Worm (Caenorhabditis elegans) whole organism, L3 larva: ENCODE results near the gene F42G4.7.

ENCODE experiments used
- egl-5 ChIP-seq: fragments of 150-350 bp; optimal IDR thresholded peaks from 2 replicates; lab custom pipeline; 2017; ENCODE audit warnings: missing biosample characterization, missing genetic modification reagents, missing genetic modification characterization, inconsistent platforms
- elt-1 ChIP-seq: fragments of 150-350 bp; optimal IDR thresholded peaks from 2 replicates; lab custom pipeline; 2014; ENCODE audit warnings: missing biosample characterization, missing genetic modification characterization
- elt-2 ChIP-seq: sonication (generic microtip); optimal IDR thresholded peaks from 2 replicates; lab custom pipeline; 2016; ENCODE audit warnings: missing genetic modification reagents, mild to moderate bottlenecking, missing genetic modification characterization, missing compliant biosample characterization
- eor-1 ChIP-seq, 2 experiments: fragments of 150-350 bp; optimal IDR thresholded peaks; 2 replicates each; lab custom pipeline; 2014 to 2018; ENCODE audit warnings: missing biosample characterization in 2 of 2, missing genetic modification characterization in 2 of 2
- lin-15B ChIP-seq: fragments of 150-350 bp; optimal IDR thresholded peaks from 2 replicates; lab custom pipeline; 2014; ENCODE audit warnings: missing biosample characterization, missing genetic modification characterization
- mdl-1 ChIP-seq: fragments of 150-350 bp; optimal IDR thresholded peaks from 2 replicates; lab custom pipeline; 2014; ENCODE audit warnings: missing biosample characterization, missing genetic modification characterization
- nfya-1 ChIP-seq: sonication (generic microtip); optimal IDR thresholded peaks from 2 replicates; lab custom pipeline; 2017; ENCODE audit warnings: missing genetic modification characterization, mild to moderate bottlenecking, missing compliant biosample characterization, antibody characterized with exemption, moderate library complexity; ENCODE audit not compliant: insufficient read depth
- nhr-11 ChIP-seq: fragments of 150-350 bp; optimal IDR thresholded peaks from 2 replicates; lab custom pipeline; 2014; ENCODE audit warnings: missing biosample characterization, missing genetic modification characterization
- nhr-23 ChIP-seq: fragments of 150-350 bp; optimal IDR thresholded peaks from 2 replicates; lab custom pipeline; 2014; ENCODE audit warnings: missing biosample characterization, missing genetic modification reagents, missing genetic modification characterization
- nhr-43 ChIP-seq: sonication (generic microtip); optimal IDR thresholded peaks from 2 replicates; lab custom pipeline; 2016; ENCODE audit warnings: mild to moderate bottlenecking, missing genetic modification characterization, missing compliant biosample characterization; ENCODE audit not compliant: poor library complexity, severe bottlenecking
- nhr-77 ChIP-seq: fragments of 150-350 bp; optimal IDR thresholded peaks from 2 replicates; lab custom pipeline; 2014; ENCODE audit warnings: missing biosample characterization, missing genetic modification characterization
- pha-4 ChIP-seq: fragments of 150-350 bp; optimal IDR thresholded peaks from 2 replicates; lab custom pipeline; 2014; ENCODE audit warnings: missing biosample characterization, missing genetic modification reagents, missing genetic modification characterization
- pqm-1 ChIP-seq: fragments of 150-350 bp; optimal IDR thresholded peaks from 2 replicates; lab custom pipeline; 2017; ENCODE audit warnings: missing biosample characterization, missing genetic modification characterization, inconsistent platforms
- snpc-4 ChIP-seq: fragments of 150-350 bp; optimal IDR thresholded peaks from 2 replicates; lab custom pipeline; 2014; ENCODE audit warnings: missing biosample characterization, missing genetic modification characterization
- unc-39 ChIP-seq: sonication (generic microtip); optimal IDR thresholded peaks from 4 replicates; lab custom pipeline; 2017; ENCODE audit warnings: missing biosample characterization, missing genetic modification characterization

Gene F42G4.7

DNA sequence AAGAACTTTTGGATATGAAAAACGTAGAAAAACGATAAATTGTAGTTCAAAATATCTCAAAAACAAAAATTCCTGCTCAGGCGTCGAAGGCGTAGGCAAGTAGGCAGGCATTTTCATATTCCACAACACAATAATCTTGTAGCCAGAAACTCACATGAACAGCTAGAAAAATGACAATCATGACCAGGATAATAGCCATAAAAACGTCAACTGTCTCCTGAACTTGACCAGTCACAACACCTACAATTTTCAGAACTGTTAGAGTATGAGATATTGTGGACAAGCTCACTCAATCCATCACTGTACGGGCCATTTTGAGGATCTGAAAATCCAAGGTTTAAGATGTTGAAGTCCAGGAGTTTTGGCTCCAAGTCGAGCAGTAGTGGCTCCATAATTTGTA is 49.7 kb downstream of the F42G4.7 start, which contains the start of gene Y38F1A.7:
Y38F1A.7 (minus strand) TSS at position 392 of the 400 bp plus-strand sequence.
- TF ChIP-seq nhr-11 (tag; lab: Kevin White, UChicago) (no peak), egl-5 (tag; lab: Kevin White, UChicago) (no peak), nhr-77 (tag; lab: Kevin White, UChicago) (no peak), eor-1 (tag; optimal IDR thresholded peaks at IDR 0.05; lab: Kevin White, UChicago) (no peak), elt-2 (tag; lab: Kevin White, UChicago) (peak; percentile 1)

DNA sequence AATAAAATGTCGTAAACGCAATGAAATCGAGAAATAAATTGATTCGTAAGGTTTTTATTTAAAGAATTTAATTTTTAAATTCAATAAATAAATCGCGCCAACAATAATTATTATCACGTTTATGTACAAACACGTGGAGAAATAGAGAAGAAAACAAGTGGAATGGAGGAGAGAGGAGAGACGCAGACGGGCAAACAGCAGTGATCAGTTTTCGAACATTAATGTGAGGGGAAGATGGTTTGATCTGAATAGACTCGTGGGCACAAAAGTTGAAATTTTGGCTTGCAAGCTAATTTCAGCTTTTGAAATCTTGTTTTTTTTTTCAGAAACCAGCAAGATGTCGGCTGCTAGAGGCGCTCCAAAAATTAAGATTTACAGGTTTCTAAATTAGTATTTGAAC is 50.8 kb downstream of the F42G4.7 start, which contains the start of gene hphd-1:
hphd-1 (minus strand) TSS at position 323 of the 400 bp plus-strand sequence.
- TF ChIP-seq snpc-4 (peak; percentile 25), unc-39 (tag; lab: Kevin White, UChicago) (no peak), elt-1 (tag; lab: Kevin White, UChicago) (no peak), nfya-1 (tag; lab: Kevin White, UChicago) (peak; percentile 41), pha-4 (tag; lab: Kevin White, UChicago) (peak; percentile 93), pqm-1 (tag; lab: Kevin White, UChicago) (peak; percentile 86), lin-15B (tag; lab: Kevin White, UChicago) (no peak), nhr-23 (tag; lab: Kevin White, UChicago) (peak; percentile 26), nhr-43 (tag; lab: Kevin White, UChicago) (peak; percentile 84), mdl-1 (tag; lab: Kevin White, UChicago) (peak; percentile 55), elt-2 (tag; lab: Kevin White, UChicago) (peak; percentile 63)
